Worm (Caenorhabditis elegans): ENCODE measurements around the gene sri-26.

DNA sequence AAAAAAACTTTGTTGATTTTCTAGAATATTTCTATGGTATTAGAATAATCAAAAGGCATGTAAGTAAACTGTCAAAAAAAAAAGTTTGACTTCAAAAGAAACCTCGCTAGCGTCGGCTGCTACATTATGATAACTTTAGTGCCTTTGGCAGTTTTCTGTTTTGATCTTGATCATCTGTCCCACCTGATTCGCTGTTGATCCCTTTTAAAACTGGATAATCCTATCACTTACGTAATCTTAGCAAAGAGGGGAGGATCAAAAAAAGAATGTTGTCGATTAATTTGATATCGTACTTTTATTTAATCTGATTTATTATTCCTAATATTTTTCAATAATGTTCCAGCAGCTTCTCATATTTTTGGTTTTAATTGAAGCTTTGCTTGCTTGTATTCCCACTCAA, 44.6 kb downstream of the sri-26 start, which contains the start of gene M01B2.8:
- TF ChIP-seq tab-1 (GFP tag; IDR thresholded peaks at IDR 0.05) = no peak
- no peak for TF ChIP-seq ref-1 (GFP tag; conservative IDR thresholded peaks at IDR 0.05)
- no peak for TF ChIP-seq ztf-29 (GFP tag; IDR thresholded peaks at IDR 0.05)
- no peak for TF ChIP-seq flt-1 (GFP tag; IDR thresholded peaks at IDR 0.05)
- no peak for TF ChIP-seq ztf-23 (GFP tag; IDR thresholded peaks at IDR 0.05)
- TF ChIP-seq T22C8.4 (GFP tag; IDR thresholded peaks at IDR 0.05) = no peak
- no peak for TF ChIP-seq med-1 (GFP tag; optimal IDR thresholded peaks at IDR 0.05; ENCODE audit: insufficient read depth)
- TF ChIP-seq cog-1 (tag; optimal IDR thresholded peaks at IDR 0.05) = no peak
- TF ChIP-seq klf-2 (GFP tag; conservative IDR thresholded peaks at IDR 0.05) = no peak

All from whole organism, midembryonic.